Fruit fly (Drosophila melanogaster): ENCODE results near the gene Arfrp1.
A peak's percentile ranks its signal among the peaks of the same experiment; 100 is the strongest.

Gene Arfrp1

dm6 chrX:9139138-9139537 lies 32.3 kb downstream of the Arfrp1 start (continued):
- TF ChIP-seq Eip74EF (GFP tag; optimal IDR thresholded peaks at IDR 0.05): peak in 1 of 2 experiments; percentile 60

DNA sequence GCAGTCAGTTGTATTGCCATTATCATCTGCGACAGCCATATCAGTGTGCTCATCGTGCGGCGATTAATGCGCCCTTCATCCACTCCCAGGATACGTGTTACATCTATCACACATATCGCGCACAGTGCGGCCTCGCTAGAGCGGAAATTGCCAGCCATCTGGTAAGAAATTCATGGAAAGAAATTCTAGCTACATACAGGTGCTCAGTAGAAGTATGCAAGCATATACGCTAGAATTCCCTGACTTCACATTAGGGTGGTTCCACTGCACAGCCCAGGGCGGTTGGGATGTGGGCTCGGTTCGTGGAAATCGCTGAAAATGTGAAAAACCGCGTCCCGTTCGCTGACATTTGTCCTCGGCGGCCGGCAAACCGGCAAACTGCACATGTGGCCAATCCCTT lies 34.4 kb downstream of the Arfrp1 start:
- TF ChIP-seq CG2116 (GFP tag; optimal IDR thresholded peaks at IDR 0.05) (peak; percentile 5), CG1602 (GFP tag; optimal IDR thresholded peaks at IDR 0.05) (peak; percentile 43), trem (tag; optimal IDR thresholded peaks at IDR 0.05) (peak; percentile 31), pros (GFP tag; optimal IDR thresholded peaks at IDR 0.05) (peak; percentile 75), gcm2 (GFP tag; optimal IDR thresholded peaks at IDR 0.05) (peak; percentile 54), HLHmδ (GFP tag; optimal IDR thresholded peaks at IDR 0.05) (no peak), CG14965 (GFP tag; optimal IDR thresholded peaks at IDR 0.05; ENCODE audit: borderline replicate concordance) (no peak), CG33557 (GFP tag; optimal IDR thresholded peaks at IDR 0.05) (peak; percentile 71), Antp (GFP tag; optimal IDR thresholded peaks at IDR 0.05) (peak; percentile 86), Max (GFP tag; optimal IDR thresholded peaks at IDR 0.05) (no peak), CG32532 (GFP tag; IDR thresholded peaks at IDR 0.05) (peak; percentile 84), Lim3 (GFP tag; IDR thresholded peaks at IDR 0.05) (peak; percentile 32; the same call in 1 of the 2 replicates), fd102C (GFP tag; optimal IDR thresholded peaks at IDR 0.05) (peak; percentile 26), gro (GFP tag; optimal IDR thresholded peaks at IDR 0.05) (no peak), Sin3A (optimal IDR thresholded peaks at IDR 0.05) (no peak), so (GFP tag; IDR thresholded peaks at IDR 0.05) (peak; percentile 55; the same call in 1 of the 3 replicates), ind (GFP tag; optimal IDR thresholded peaks at IDR 0.05) (peak; percentile 78), CG2129 (GFP tag; IDR thresholded peaks at IDR 0.05; ENCODE audit: partially characterized antibody) (no peak), CG12299 (tag; optimal IDR thresholded peaks at IDR 0.05) (peak; percentile 53), psq (GFP tag; optimal IDR thresholded peaks at IDR 0.05) (peak; percentile 1), Atf-2 (GFP tag; optimal IDR thresholded peaks at IDR 0.05) (peak; percentile 68), CG31441 (GFP tag; IDR thresholded peaks at IDR 0.05) (peak; percentile 63), sim (GFP tag; IDR thresholded peaks at IDR 0.05) (peak; percentile 70), CG6765 (GFP tag; optimal IDR thresholded peaks at IDR 0.05) (peak; percentile 43), ci (GFP tag; IDR thresholded peaks at IDR 0.05) (peak; percentile 92), CG2199 (GFP tag; IDR thresholded peaks at IDR 0.05) (peak; percentile 87; the same call in 2 of the 3 replicates), CG10959 (GFP tag; IDR thresholded peaks at IDR 0.05) (peak; percentile 83), bsh (GFP tag; optimal IDR thresholded peaks at IDR 0.05) (peak; percentile 26 to 80), NC2α (GFP tag; optimal IDR thresholded peaks at IDR 0.05) (peak; percentile 40), CG4730 (GFP tag; IDR thresholded peaks at IDR 0.05) (peak; percentile 67), CG9609 (GFP tag; optimal IDR thresholded peaks at IDR 0.05) (peak; percentile 63), Kr (GFP tag; optimal IDR thresholded peaks at IDR 0.05) (no peak), CG3726 (GFP tag; IDR thresholded peaks at IDR 0.05) (peak; percentile 80; the same call in 2 of the 3 replicates), CG8089 (GFP tag; optimal IDR thresholded peaks at IDR 0.05) (peak; percentile 68), CG9817 (tag; optimal IDR thresholded peaks at IDR 0.05) (peak; percentile 51), CG10366 (GFP tag; IDR thresholded peaks at IDR 0.05) (peak; percentile 81), CG31365 (tag; optimal IDR thresholded peaks at IDR 0.05) (peak; percentile 21), CG15011 (GFP tag; optimal IDR thresholded peaks at IDR 0.05) (no peak), crc (GFP tag; optimal IDR thresholded peaks at IDR 0.05) (peak; percentile 10), Elba2 (GFP tag; optimal IDR thresholded peaks at IDR 0.05) (no peak), exex (tag; optimal IDR thresholded peaks at IDR 0.05) (no peak), ken (GFP tag; IDR thresholded peaks at IDR 0.05) (peak; percentile 84), en (GFP tag; optimal IDR thresholded peaks at IDR 0.05) (no peak), row (GFP tag; IDR thresholded peaks at IDR 0.05) (peak; percentile 93), Hand (GFP tag; optimal IDR thresholded peaks at IDR 0.05) (peak; percentile 55), CG13624 (GFP tag; optimal IDR thresholded peaks at IDR 0.05) (peak; percentile 64), CG8359 (GFP tag; optimal IDR thresholded peaks at IDR 0.05; ENCODE audit: borderline replicate concordance) (peak; percentile 55), CG15514 (GFP tag; optimal IDR thresholded peaks at IDR 0.05) (no peak)

Measured in whole organism, embryonic.